Fruit fly (Drosophila melanogaster) whole organism, prepupa: ENCODE measurements around the gene Nmdar1.

Experiments used
- CG7368 ChIP-seq: fragments of 200-800 bp; sonication (Bioruptor generic); optimal IDR thresholded peaks from 3 replicates; lab custom pipeline; 2016; ENCODE audit warnings: missing biosample characterization, missing genetic modification characterization
- Sox14 ChIP-seq: fragments of 200-800 bp; sonication (Bioruptor generic); optimal IDR thresholded peaks from 3 replicates; lab custom pipeline; 2016; ENCODE audit warnings: missing biosample characterization, missing genetic modification characterization

DNA sequence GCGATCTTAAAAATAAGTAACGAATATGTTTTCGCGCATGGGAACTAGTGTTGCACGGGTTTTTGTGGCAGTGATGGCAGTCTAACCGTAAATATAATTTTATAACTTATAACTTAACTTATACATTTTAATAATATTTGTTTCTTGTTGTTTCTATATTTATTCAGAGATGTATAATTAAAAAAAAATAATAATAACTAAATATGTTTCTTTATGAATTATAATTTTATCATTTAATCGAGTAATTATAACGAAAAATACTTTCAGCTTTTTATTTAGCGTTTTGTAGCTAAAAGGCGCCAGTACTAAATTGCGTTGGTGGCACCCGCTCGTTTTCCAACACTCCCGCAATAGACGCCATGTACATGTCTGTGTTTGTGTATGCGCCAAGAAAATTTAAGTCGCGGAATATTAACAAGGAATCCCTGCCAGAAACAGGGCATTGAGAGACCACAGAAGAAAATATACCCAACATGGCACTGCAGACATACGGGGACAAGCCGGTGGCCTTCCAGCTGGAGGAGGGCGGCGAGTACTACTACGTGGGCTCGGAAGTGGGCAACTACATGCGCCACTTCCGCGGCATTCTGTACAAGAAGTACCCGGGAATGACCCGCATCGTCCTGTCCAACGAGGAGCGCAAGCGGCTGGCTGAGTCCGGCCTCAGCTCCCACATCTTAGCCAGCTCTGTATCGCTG is 52.4 kb downstream of the Nmdar1 start, which contains the start of the genes mRpL44 and Snr1:
- TF ChIP-seq Sox14 (GFP tag; lab: Kevin White, UChicago), result no peak
- no peak for TF ChIP-seq CG7368
